Fruit fly (Drosophila melanogaster) Kc167 (cell line): Measurements from ENCODE around the gene Fancl.

Experiments
- Myc ChIP-seq: fragments of >200 bp; optimal IDR thresholded peaks from 2 replicates; lab custom pipeline; 2017; ENCODE audit warnings: missing external identifiers
- Sin3A ChIP-seq: fragments of >200 bp; optimal IDR thresholded peaks from 2 replicates; lab custom pipeline; 2018; ENCODE audit warnings: missing external identifiers
- h ChIP-seq: fragments of >200 bp; optimal IDR thresholded peaks from 3 replicates; lab custom pipeline; 2018; ENCODE audit warnings: missing external identifiers
- insv ChIP-seq: fragments of >200 bp; optimal IDR thresholded peaks from 3 replicates; lab custom pipeline; 2018; ENCODE audit warnings: missing external identifiers
- psq ChIP-seq: fragments of >200 bp; optimal IDR thresholded peaks from 2 replicates; lab custom pipeline; 2017; ENCODE audit warnings: missing external identifiers
- ttk ChIP-seq: sonication (Bioruptor generic); optimal IDR thresholded peaks from 2 replicates; lab custom pipeline; 2017; ENCODE audit warnings: missing external identifiers

Gene Fancl

DNA sequence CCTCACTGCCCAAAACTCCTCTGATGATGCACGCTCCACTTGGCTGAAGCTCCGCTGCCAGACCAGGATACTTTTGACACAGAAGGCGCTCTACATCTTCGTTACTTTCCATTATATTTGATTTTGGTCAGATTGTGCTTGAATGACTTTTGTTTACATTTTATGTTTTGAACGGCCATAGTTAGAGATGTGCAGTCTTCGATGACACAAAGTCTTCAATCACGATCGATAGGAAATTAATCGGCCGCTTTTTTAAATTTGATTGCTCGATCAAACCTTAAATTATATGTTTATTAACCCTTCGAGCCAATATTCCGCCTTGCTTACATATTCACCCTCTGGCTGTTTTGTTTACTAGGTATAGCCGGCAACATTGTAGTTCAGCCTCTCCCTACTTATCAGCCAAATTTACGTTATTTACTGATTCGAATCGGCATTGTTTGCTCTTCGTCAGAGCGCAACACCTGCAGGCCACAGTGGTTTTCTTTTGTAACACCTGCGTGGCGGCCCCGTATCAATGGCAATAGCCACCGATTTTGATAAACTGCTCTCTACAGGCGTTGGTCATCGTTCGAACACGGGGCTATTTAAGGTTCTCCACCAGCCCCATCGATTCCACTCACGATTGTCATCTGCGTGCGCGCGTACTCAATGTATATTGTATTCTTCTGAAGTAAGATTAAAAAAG, at the start of gene Fancl, which contains the start of gene Npc2e:
TSS of gene Fancl (minus strand) at position 175 of the 688 bp plus-strand sequence.
TSS of gene Npc2e (plus strand) at position 638 of the 688 bp plus-strand sequence.
- TF ChIP-seq insv (lab: Kevin White, UChicago): no peak
- TF ChIP-seq Sin3A (lab: Kevin White, UChicago): no peak
- no peak for TF ChIP-seq Myc (lab: Kevin White, UChicago)
- TF ChIP-seq ttk (lab: Kevin White, UChicago): no peak
- no peak for TF ChIP-seq psq (lab: Kevin White, UChicago)
- TF ChIP-seq h (lab: Kevin White, UChicago): no peak

DNA sequence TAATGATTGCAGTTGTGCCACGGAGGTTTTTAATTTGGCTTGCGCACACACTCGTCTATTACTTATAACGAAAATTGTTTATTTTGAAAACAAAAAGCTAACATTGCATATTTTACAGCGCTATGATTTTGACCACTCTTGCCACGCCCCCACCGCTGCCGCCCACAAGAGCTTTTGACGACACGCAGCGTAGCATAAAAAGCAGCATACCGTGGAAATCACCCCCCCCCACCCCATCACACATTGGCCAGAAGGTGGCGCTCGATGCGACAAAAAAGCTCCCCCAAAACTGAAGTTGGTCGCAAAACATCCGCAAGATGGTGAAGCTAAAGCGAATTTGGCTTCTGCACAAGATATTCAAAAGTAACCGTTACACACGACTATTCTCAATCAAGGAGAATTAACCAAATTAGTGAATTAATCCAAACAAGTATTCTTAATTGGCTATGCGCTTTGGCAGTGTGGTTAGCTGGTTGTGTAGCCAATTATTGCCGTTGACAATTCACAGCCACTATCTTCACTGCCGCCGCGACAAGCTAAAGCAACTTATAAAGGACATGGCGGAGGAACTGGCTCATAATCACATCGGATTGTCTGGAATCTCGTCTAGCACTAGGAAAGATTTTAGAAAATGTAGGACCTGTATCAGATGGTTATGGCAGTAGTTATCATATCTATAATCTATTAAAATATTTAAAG, 48.0 kb upstream of the Fancl start:
- TF ChIP-seq Myc (lab: Kevin White, UChicago) (no peak), ttk (lab: Kevin White, UChicago) (no peak), h (lab: Kevin White, UChicago) (no peak), psq (lab: Kevin White, UChicago) (no peak), insv (lab: Kevin White, UChicago) (no peak), Sin3A (lab: Kevin White, UChicago) (no peak)

DNA sequence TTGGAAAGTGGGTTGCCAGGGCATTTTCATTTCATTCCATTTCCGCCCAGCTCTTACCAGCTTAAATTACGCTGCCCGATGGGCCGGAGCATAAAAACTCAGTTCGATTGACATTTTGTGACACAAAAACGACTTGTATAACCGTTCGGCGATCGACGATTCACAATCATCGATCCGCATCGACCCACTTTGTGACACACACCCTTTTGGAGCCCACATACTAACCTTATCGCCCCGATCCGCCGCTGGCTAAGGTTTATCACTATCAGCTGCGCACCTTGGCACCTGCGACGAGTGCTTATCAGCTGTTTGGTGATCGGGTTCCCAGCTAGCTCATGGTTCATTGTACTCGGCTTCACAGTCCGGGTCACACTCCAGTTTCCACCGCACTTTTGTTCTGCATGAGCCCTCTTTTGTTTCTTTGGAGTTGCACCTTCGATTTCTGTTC, 46.8 kb upstream of the Fancl start:
- no peak for TF ChIP-seq psq (lab: Kevin White, UChicago)
- TF ChIP-seq h (lab: Kevin White, UChicago): no peak

DNA sequence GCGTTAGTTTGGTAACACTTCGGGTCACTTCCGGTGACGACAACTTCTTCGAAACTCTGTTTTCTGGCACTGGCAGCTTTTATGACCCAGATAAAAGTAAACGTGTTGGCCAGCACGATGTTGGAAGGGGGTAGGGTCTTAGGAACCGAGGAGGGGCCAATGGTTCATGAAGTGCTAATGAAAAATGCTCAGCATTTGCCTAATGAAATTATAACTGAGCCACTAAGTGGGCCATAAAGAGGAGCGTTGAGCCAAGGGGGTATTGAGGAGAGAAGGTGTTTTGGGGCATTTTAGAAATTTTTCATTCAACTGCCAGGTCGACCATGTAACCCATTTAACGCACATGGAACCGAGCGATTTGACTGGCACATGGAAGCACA, 45.6 kb upstream of the Fancl start:
- TF ChIP-seq psq (lab: Kevin White, UChicago) (no peak), Sin3A (lab: Kevin White, UChicago) (no peak), h (lab: Kevin White, UChicago) (no peak), insv (lab: Kevin White, UChicago) (no peak)

DNA sequence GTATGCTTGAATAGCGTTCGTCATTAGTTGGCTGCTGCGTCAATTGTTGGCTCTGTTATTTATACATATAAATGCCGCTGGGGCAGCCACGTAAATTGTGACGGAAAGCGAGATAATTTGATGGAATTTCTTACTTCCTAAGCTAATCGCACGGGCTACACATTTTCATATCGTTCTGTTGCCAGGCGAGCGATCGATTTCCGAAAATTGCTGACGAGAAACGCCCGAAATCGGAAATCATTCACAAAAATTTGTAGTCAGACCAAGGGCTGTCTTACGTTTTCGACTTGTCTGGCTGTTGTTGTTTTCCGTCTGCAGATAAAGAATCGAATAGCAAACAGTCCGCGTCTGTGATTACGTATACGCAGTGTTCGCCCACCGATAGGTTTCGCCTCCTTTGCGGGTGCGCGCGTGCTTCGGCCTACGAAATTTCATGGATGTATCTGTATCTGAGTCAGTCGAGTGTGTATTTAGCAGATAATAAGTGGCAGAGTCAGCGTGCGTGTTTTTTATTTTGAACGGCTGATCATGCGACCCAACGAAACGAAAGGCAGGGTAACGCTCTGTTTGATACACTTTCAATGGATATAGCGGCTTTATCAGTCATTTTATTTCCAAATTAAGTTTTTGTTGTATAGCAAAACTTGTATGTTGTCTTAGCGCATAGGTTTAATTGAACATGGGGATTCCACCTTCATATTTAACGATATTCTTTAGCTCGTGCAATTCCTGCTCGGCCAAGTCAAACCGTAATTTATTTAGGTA, 45.0 kb upstream of the Fancl start:
- TF ChIP-seq Myc (lab: Kevin White, UChicago) (no peak), psq (lab: Kevin White, UChicago) (no peak), h (lab: Kevin White, UChicago) (no peak), ttk (lab: Kevin White, UChicago) (no peak), insv (lab: Kevin White, UChicago) (no peak), Sin3A (lab: Kevin White, UChicago) (no peak)

DNA sequence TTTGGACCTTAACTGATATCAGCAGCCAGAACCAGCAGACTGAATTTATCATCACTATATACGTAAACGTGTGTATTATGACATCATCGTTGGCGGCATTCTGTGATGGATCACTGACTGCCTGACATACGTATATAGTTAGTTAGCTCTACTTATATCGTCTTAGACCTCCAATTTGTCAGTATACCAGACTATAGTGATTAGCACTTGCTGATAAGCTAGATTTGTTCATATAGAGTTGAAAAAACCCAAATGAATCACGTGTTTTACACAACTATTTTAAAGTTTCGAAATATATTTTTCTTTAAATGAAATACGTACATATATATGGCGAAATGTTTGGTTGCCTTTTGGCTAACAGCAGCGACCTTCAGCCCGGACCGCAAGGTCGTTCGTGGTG, 43.1 kb upstream of the Fancl start:
- TF ChIP-seq ttk (lab: Kevin White, UChicago): no peak
- TF ChIP-seq insv (lab: Kevin White, UChicago): no peak
- TF ChIP-seq h (lab: Kevin White, UChicago): no peak
- TF ChIP-seq Sin3A (lab: Kevin White, UChicago): no peak
- no peak for TF ChIP-seq Myc (lab: Kevin White, UChicago)
- no peak for TF ChIP-seq psq (lab: Kevin White, UChicago)

DNA sequence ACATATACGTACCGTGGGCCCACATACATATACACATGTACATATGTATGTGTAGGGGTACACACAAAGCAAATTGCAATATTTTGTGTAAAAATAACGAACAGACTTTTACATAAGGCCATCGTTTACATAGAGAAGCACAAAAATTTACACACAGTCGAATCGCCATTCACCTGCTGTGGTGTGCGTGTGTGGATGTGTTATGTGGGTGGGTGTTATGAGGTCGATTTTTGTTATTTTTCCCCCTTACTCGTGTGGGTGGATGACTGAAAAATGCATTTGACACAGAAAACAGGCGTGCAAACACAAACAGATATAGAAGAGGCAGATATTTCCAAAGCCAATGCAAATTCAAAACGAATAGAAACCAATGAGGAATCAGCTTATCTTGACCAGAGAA, 42.4 kb upstream of the Fancl start:
- TF ChIP-seq insv (lab: Kevin White, UChicago): no peak
- TF ChIP-seq Myc (lab: Kevin White, UChicago): no peak
- no peak for TF ChIP-seq psq (lab: Kevin White, UChicago)
- TF ChIP-seq Sin3A (lab: Kevin White, UChicago): no peak
- TF ChIP-seq h (lab: Kevin White, UChicago): no peak
- no peak for TF ChIP-seq ttk (lab: Kevin White, UChicago)

DNA sequence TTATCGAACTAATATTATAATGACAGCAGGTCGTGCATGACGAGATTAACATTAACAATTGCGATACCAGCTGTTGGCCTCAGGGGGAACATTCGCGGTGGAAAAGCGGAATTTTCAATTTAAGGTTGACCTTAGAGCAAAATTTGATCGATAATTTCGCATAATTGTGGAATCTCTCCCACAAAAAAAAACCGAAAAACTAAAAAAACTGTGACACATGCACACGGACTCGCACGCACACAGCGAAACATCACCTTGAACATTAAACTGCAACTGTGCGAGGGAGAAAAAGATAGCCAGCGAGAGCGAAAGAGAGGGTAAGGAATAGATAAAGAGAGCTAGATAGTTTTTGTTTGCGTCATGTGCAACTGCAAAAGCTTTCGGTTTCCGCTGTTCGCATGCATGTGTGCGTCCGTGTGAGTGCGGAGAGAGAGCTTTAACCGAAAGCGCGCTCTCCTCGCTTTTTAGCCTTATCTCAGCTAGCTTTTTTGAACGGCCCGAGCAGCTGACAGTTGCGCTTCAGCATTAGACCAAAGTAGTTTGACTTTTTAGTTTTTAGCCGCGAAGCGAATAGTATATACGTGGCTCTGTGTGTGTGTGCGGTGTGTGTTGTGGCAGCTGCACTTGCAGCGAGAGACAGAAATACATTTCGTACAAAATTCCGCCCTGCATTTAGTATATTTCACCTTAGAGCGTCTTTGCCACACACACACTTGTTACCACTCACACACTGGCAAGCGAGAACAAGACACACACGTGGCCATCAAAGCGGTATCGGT, 40.8 kb upstream of the Fancl start:
- TF ChIP-seq h (lab: Kevin White, UChicago) (no peak), ttk (lab: Kevin White, UChicago) (no peak), Sin3A (lab: Kevin White, UChicago) (no peak), Myc (lab: Kevin White, UChicago) (no peak), psq (lab: Kevin White, UChicago) (no peak), insv (lab: Kevin White, UChicago) (no peak)

DNA sequence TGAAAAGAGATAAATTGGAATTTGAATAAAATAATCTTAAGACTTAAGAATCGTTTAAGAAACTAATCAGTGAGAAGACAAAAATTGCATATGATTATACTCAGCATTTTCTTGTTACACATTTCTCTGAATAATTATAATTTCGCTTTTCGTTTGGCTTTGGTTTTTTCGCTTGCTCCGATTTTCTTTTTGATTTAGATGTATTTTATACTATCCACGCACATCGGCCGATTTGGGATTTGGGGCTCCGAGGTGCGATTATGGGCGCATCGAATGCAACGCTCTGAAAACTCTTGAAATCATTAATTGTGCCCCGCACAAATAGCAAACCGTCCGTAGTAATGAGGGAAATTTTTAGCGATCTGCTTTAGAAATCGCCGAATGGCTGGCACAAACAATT, 38.8 kb upstream of the Fancl start:
- TF ChIP-seq ttk (lab: Kevin White, UChicago): no peak
- TF ChIP-seq Sin3A (lab: Kevin White, UChicago): no peak
- TF ChIP-seq Myc (lab: Kevin White, UChicago): no peak
- TF ChIP-seq h (lab: Kevin White, UChicago): no peak
- no peak for TF ChIP-seq psq (lab: Kevin White, UChicago)
- TF ChIP-seq insv (lab: Kevin White, UChicago): no peak

DNA sequence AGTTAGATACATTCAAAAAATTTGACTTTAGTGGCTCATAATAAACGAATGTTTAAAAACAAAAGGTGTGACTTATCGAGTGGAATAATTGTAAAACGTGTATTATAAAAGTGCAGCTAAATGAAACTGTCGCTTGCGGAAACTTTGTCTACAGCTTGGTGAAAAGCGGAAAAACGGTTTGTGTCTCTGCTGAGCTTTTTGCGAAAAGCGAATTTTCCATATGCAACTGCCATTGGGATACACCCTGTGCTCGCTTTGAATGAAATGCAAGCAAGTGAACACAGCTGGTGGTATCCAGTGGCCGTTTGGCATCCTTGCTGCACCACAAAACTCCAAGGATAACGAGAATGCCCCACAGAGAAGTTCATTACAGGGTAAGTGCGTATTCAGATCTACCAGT, 38.2 kb upstream of the Fancl start:
- TF ChIP-seq Myc (lab: Kevin White, UChicago) (no peak), insv (lab: Kevin White, UChicago) (no peak), ttk (lab: Kevin White, UChicago) (no peak), h (lab: Kevin White, UChicago) (no peak)
